Worm (Caenorhabditis elegans) whole organism, L3 larva: Measurements from ENCODE around the gene Y69E1A.3.
A peak's percentile ranks its signal among the peaks of the same experiment; 100 is the strongest.

Experiments
- R02D3.7 ChIP-seq: fragments of 150-350 bp; optimal IDR thresholded peaks from 2 replicates; lab custom pipeline; 2014; ENCODE audit warnings: missing biosample characterization, missing genetic modification characterization
- ZK546.5 ChIP-seq: sonication (generic microtip); optimal IDR thresholded peaks from 2 replicates; lab custom pipeline; 2017; ENCODE audit warnings: missing biosample characterization, missing genetic modification characterization
- aly-2 ChIP-seq: fragments of 150-350 bp; optimal IDR thresholded peaks from 2 replicates; lab custom pipeline; 2014; ENCODE audit warnings: missing biosample characterization, missing genetic modification characterization
- ama-1 ChIP-seq: fragments of 150-350 bp; optimal IDR thresholded peaks from 2 replicates; lab custom pipeline; 2018
- ceh-16 ChIP-seq: sonication (generic microtip); optimal IDR thresholded peaks from 2 replicates; lab custom pipeline; 2017; ENCODE audit warnings: missing biosample characterization, missing genetic modification characterization
- ceh-28 ChIP-seq: fragments of 150-350 bp; optimal IDR thresholded peaks from 2 replicates; lab custom pipeline; 2014; ENCODE audit warnings: missing biosample characterization, missing genetic modification reagents, missing genetic modification characterization
- ceh-82 ChIP-seq: fragments of 150-350 bp; optimal IDR thresholded peaks from 2 replicates; lab custom pipeline; 2014; ENCODE audit warnings: missing biosample characterization, missing genetic modification characterization
- ceh-9 ChIP-seq: sonication (generic microtip); optimal IDR thresholded peaks from 2 replicates; lab custom pipeline; 2018; ENCODE audit warnings: missing biosample characterization, missing genetic modification characterization
- daf-12 ChIP-seq: fragments of 150-350 bp; optimal IDR thresholded peaks from 2 replicates; lab custom pipeline; 2014; ENCODE audit warnings: missing biosample characterization, missing genetic modification reagents, missing genetic modification characterization
- egl-27 ChIP-seq: sonication (generic microtip); optimal IDR thresholded peaks from 4 replicates; lab custom pipeline; 2017; ENCODE audit warnings: missing biosample characterization, missing genetic modification reagents, missing genetic modification characterization
- egl-5 ChIP-seq: fragments of 150-350 bp; optimal IDR thresholded peaks from 2 replicates; lab custom pipeline; 2017; ENCODE audit warnings: missing biosample characterization, missing genetic modification reagents, missing genetic modification characterization, inconsistent platforms
- elt-1 ChIP-seq: fragments of 150-350 bp; optimal IDR thresholded peaks from 2 replicates; lab custom pipeline; 2014; ENCODE audit warnings: missing biosample characterization, missing genetic modification characterization
- elt-2 ChIP-seq: sonication (generic microtip); optimal IDR thresholded peaks from 2 replicates; lab custom pipeline; 2016; ENCODE audit warnings: missing genetic modification reagents, mild to moderate bottlenecking, missing genetic modification characterization, missing compliant biosample characterization
- elt-3 ChIP-seq, 3 experiments: fragments of 150-350 bp in 1 of 3; sonication (generic microtip) in 2 of 3; optimal IDR thresholded peaks; 2 replicates in 2 of 3; 4 replicates in 1 of 3; lab custom pipeline; 2014 to 2017; ENCODE audit warnings: missing biosample characterization in 3 of 3, missing genetic modification characterization in 3 of 3
- eor-1 ChIP-seq, 2 experiments: fragments of 150-350 bp; optimal IDR thresholded peaks; 2 replicates each; lab custom pipeline; 2014 to 2018; ENCODE audit warnings: missing biosample characterization in 2 of 2, missing genetic modification characterization in 2 of 2
- fkh-10 ChIP-seq: sonication (generic microtip); optimal IDR thresholded peaks from 2 replicates; lab custom pipeline; 2017; ENCODE audit warnings: missing biosample characterization, missing genetic modification reagents, missing genetic modification characterization
- fkh-2 ChIP-seq: fragments of 150-350 bp; optimal IDR thresholded peaks from 2 replicates; lab custom pipeline; 2014; ENCODE audit warnings: missing biosample characterization, missing genetic modification reagents, missing genetic modification characterization
- fos-1 ChIP-seq: fragments of 150-350 bp; optimal IDR thresholded peaks from 2 replicates; lab custom pipeline; 2014; ENCODE audit warnings: missing biosample characterization, missing genetic modification characterization
- hmg-11 ChIP-seq: sonication (generic microtip); optimal IDR thresholded peaks from 2 replicates; lab custom pipeline; 2016; ENCODE audit warnings: missing genetic modification characterization, missing compliant biosample characterization
- jun-1 ChIP-seq: fragments of 150-350 bp; optimal IDR thresholded peaks from 2 replicates; lab custom pipeline; 2014; ENCODE audit warnings: missing biosample characterization, missing genetic modification reagents, missing genetic modification characterization
- lin-15B ChIP-seq: fragments of 150-350 bp; optimal IDR thresholded peaks from 2 replicates; lab custom pipeline; 2014; ENCODE audit warnings: missing biosample characterization, missing genetic modification characterization
- lin-39 ChIP-seq: fragments of 150-350 bp; optimal IDR thresholded peaks from 2 replicates; lab custom pipeline; 2018; ENCODE audit warnings: missing biosample characterization, missing genetic modification reagents, missing genetic modification characterization
- lsy-12 ChIP-seq: sonication (generic microtip); optimal IDR thresholded peaks from 2 replicates; lab custom pipeline; 2016; ENCODE audit warnings: mild to moderate bottlenecking, missing genetic modification characterization, missing compliant biosample characterization
- mdl-1 ChIP-seq: fragments of 150-350 bp; optimal IDR thresholded peaks from 2 replicates; lab custom pipeline; 2014; ENCODE audit warnings: missing biosample characterization, missing genetic modification characterization
- mml-1 ChIP-seq: fragments of 150-350 bp; sonication (generic microtip); optimal IDR thresholded peaks from 3 replicates; lab custom pipeline; 2014; ENCODE audit warnings: missing biosample characterization, missing genetic modification characterization
- nfya-1 ChIP-seq: sonication (generic microtip); optimal IDR thresholded peaks from 2 replicates; lab custom pipeline; 2017; ENCODE audit warnings: missing genetic modification characterization, mild to moderate bottlenecking, missing compliant biosample characterization, antibody characterized with exemption, moderate library complexity; ENCODE audit not compliant: insufficient read depth
- nhr-11 ChIP-seq: fragments of 150-350 bp; optimal IDR thresholded peaks from 2 replicates; lab custom pipeline; 2014; ENCODE audit warnings: missing biosample characterization, missing genetic modification characterization
- nhr-12 ChIP-seq: fragments of 150-350 bp; optimal IDR thresholded peaks from 2 replicates; lab custom pipeline; 2014; ENCODE audit warnings: missing biosample characterization, missing genetic modification characterization
- nhr-23 ChIP-seq: fragments of 150-350 bp; optimal IDR thresholded peaks from 2 replicates; lab custom pipeline; 2014; ENCODE audit warnings: missing biosample characterization, missing genetic modification reagents, missing genetic modification characterization
- nhr-237 ChIP-seq: fragments of 150-350 bp; optimal IDR thresholded peaks from 2 replicates; lab custom pipeline; 2014; ENCODE audit warnings: missing biosample characterization, missing genetic modification characterization
- nhr-25 ChIP-seq: sonication (generic microtip); optimal IDR thresholded peaks from 2 replicates; lab custom pipeline; 2017; ENCODE audit warnings: missing biosample characterization, missing genetic modification characterization
- nhr-28 ChIP-seq: fragments of 150-350 bp; optimal IDR thresholded peaks from 2 replicates; lab custom pipeline; 2014; ENCODE audit warnings: missing biosample characterization, missing genetic modification characterization
- nhr-43 ChIP-seq: sonication (generic microtip); optimal IDR thresholded peaks from 2 replicates; lab custom pipeline; 2016; ENCODE audit warnings: mild to moderate bottlenecking, missing genetic modification characterization, missing compliant biosample characterization; ENCODE audit not compliant: poor library complexity, severe bottlenecking
- nhr-67 ChIP-seq: fragments of 150-350 bp; optimal IDR thresholded peaks from 2 replicates; lab custom pipeline; 2014; ENCODE audit warnings: missing biosample characterization, missing genetic modification characterization
- nhr-76 ChIP-seq: fragments of 150-350 bp; sonication (generic microtip); optimal IDR thresholded peaks from 5 replicates; lab custom pipeline; 2014; ENCODE audit warnings: missing biosample characterization, missing genetic modification characterization
- nhr-77 ChIP-seq: fragments of 150-350 bp; optimal IDR thresholded peaks from 2 replicates; lab custom pipeline; 2014; ENCODE audit warnings: missing biosample characterization, missing genetic modification characterization
- pha-4 ChIP-seq: fragments of 150-350 bp; optimal IDR thresholded peaks from 2 replicates; lab custom pipeline; 2014; ENCODE audit warnings: missing biosample characterization, missing genetic modification reagents, missing genetic modification characterization
- pqm-1 ChIP-seq: fragments of 150-350 bp; optimal IDR thresholded peaks from 2 replicates; lab custom pipeline; 2017; ENCODE audit warnings: missing biosample characterization, missing genetic modification characterization, inconsistent platforms
- sea-2 ChIP-seq: fragments of 150-350 bp; sonication (generic microtip); optimal IDR thresholded peaks from 4 replicates; lab custom pipeline; 2014; ENCODE audit warnings: missing biosample characterization, missing genetic modification reagents, missing genetic modification characterization
- skn-1 ChIP-seq: fragments of 150-350 bp; optimal IDR thresholded peaks from 2 replicates; lab custom pipeline; 2014; ENCODE audit warnings: missing biosample characterization, missing genetic modification characterization
- snpc-4 ChIP-seq: fragments of 150-350 bp; optimal IDR thresholded peaks from 2 replicates; lab custom pipeline; 2014; ENCODE audit warnings: missing biosample characterization, missing genetic modification characterization
- tbx-2 ChIP-seq: sonication (generic microtip); optimal IDR thresholded peaks from 2 replicates; lab custom pipeline; 2016; ENCODE audit warnings: mild to moderate bottlenecking, missing genetic modification characterization, missing compliant biosample characterization
- unc-39 ChIP-seq: sonication (generic microtip); optimal IDR thresholded peaks from 4 replicates; lab custom pipeline; 2017; ENCODE audit warnings: missing biosample characterization, missing genetic modification characterization
- unc-62 ChIP-seq: fragments of 150-350 bp; sonication (generic microtip); optimal IDR thresholded peaks from 4 replicates; lab custom pipeline; 2014; ENCODE audit warnings: missing biosample characterization, missing genetic modification reagents, missing genetic modification characterization
- zag-1 ChIP-seq: fragments of 150-350 bp; optimal IDR thresholded peaks from 2 replicates; lab custom pipeline; 2014; ENCODE audit warnings: missing biosample characterization, missing genetic modification characterization
- ztf-11 ChIP-seq: fragments of 150-350 bp; optimal IDR thresholded peaks from 2 replicates; lab custom pipeline; 2014; ENCODE audit warnings: missing biosample characterization, missing genetic modification characterization
- ztf-4 ChIP-seq: fragments of 150-350 bp; optimal IDR thresholded peaks from 2 replicates; lab custom pipeline; 2014; ENCODE audit warnings: missing biosample characterization, missing genetic modification characterization

Y69E1A.3 gene

ce11 chrIV:10918877-10919560 lies 33.1 kb upstream of the Y69E1A.3 start:
- TF ChIP-seq lsy-12 (peak; percentile 40), nhr-28 (tag; lab: Kevin White, UChicago) (no peak), aly-2 (tag; lab: Kevin White, UChicago) (no peak), sea-2 (GFP tag; lab: Kevin White, UChicago) (no peak), elt-1 (peak; percentile 66), nhr-237 (tag; lab: Kevin White, UChicago) (no peak), jun-1 (tag; lab: Kevin White, UChicago) (no peak), ceh-9 (tag; lab: Kevin White, UChicago) (no peak), lin-39 (peak; percentile 78), elt-3 (tag; optimal IDR thresholded peaks at IDR 0.05; lab: Kevin White, UChicago) (no peak), lin-15B (peak; percentile 85), pqm-1 (tag; lab: Kevin White, UChicago) (peak; percentile 20), nhr-76 (tag; lab: Kevin White, UChicago) (no peak), zag-1 (no peak), mdl-1 (tag; lab: Kevin White, UChicago) (peak; percentile 65), egl-5 (tag; lab: Kevin White, UChicago) (peak; percentile 85), elt-2 (peak; percentile 72), tbx-2 (tag; lab: Kevin White, UChicago) (no peak), nhr-23 (peak; percentile 56), unc-39 (tag; lab: Kevin White, UChicago) (no peak), nhr-11 (tag; lab: Kevin White, UChicago) (peak; percentile 51), nhr-43 (tag; lab: Kevin White, UChicago) (peak; percentile 2), fkh-10 (peak; percentile 61), fkh-2 (tag; lab: Kevin White, UChicago) (no peak), ztf-4 (no peak), ceh-16 (tag; lab: Kevin White, UChicago) (no peak), mml-1 (tag; lab: Kevin White, UChicago) (no peak), nhr-67 (tag; lab: Kevin White, UChicago) (no peak), unc-62 (no peak), R02D3.7 (tag; lab: Kevin White, UChicago) (peak; percentile 17), pha-4 (tag; lab: Kevin White, UChicago) (peak; percentile 73), ama-1 (lab: Kevin White, UChicago) (peak; percentile 60), fos-1 (no peak), snpc-4 (peak; percentile 70), nhr-25 (tag; lab: Kevin White, UChicago) (peak; percentile 81), hmg-11 (tag; lab: Kevin White, UChicago) (peak; percentile 90), daf-12 (tag; lab: Kevin White, UChicago) (no peak), ceh-28 (peak; percentile 8), nhr-12 (tag; lab: Kevin White, UChicago) (no peak), ceh-82 (tag; lab: Kevin White, UChicago) (no peak), ztf-11 (tag; lab: Kevin White, UChicago) (no peak), nhr-77 (tag; lab: Kevin White, UChicago) (no peak), egl-27 (tag; lab: Kevin White, UChicago) (no peak), nfya-1 (tag; lab: Kevin White, UChicago) (peak; percentile 83), eor-1 (tag; optimal IDR thresholded peaks at IDR 0.05; lab: Kevin White, UChicago) (no peak), ZK546.5 (tag; lab: Kevin White, UChicago) (no peak), skn-1 (tag; lab: Kevin White, UChicago) (peak; percentile 38)
